Fruit fly (Drosophila melanogaster) whole organism, embryonic: ENCODE results near the gene dysc.
A peak's percentile ranks its signal among the peaks of the same experiment; 100 is the strongest.

Source experiments
- Abd-B ChIP-seq: fragments of 200-800 bp; sonication (Bioruptor generic); optimal IDR thresholded peaks from 2 replicates; lab custom pipeline; 2018; ENCODE audit warnings: missing biosample characterization, mild to moderate bottlenecking, missing genetic modification characterization, moderate library complexity
- B-H1 ChIP-seq: fragments of 200-800 bp; sonication (Bioruptor generic); IDR thresholded peaks from 3 replicates; pipeline ENCODE4 v1.3.6; 2022; ENCODE audit warnings: missing biosample characterization, missing genetic modification characterization
- CG10431 ChIP-seq: fragments of 200-800 bp; sonication (Bioruptor generic); optimal IDR thresholded peaks from 3 replicates; lab custom pipeline; 2018; ENCODE audit warnings: missing biosample characterization, mild to moderate bottlenecking, missing genetic modification characterization
- CG10543 ChIP-seq: fragments of 200-800 bp; sonication (Bioruptor generic); optimal IDR thresholded peaks from 3 replicates; lab custom pipeline; 2017; ENCODE audit warnings: missing biosample characterization, mild to moderate bottlenecking, missing genetic modification characterization, moderate library complexity
- CG11093 ChIP-seq: fragments of 200-800 bp; sonication (Bioruptor generic); IDR thresholded peaks from 3 replicates; pipeline ENCODE4 v1.3.6; 2022; ENCODE audit warnings: missing biosample characterization, missing genetic modification characterization
- CG11398 ChIP-seq: fragments of 200-800 bp; sonication (Bioruptor generic); optimal IDR thresholded peaks from 2 replicates; lab custom pipeline; 2016; ENCODE audit warnings: missing biosample characterization, missing genetic modification characterization
- CG1233 ChIP-seq: fragments of 200-800 bp; sonication (Bioruptor generic); optimal IDR thresholded peaks from 4 replicates; lab custom pipeline; 2018; ENCODE audit warnings: missing biosample characterization, mild to moderate bottlenecking, missing genetic modification characterization
- CG12659 ChIP-seq: fragments of 200-800 bp; sonication (Bioruptor generic); optimal IDR thresholded peaks from 3 replicates; lab custom pipeline; 2017; ENCODE audit warnings: mild to moderate bottlenecking, missing biosample characterization, missing genetic modification reagents, missing genetic modification characterization
- CG13296 ChIP-seq: fragments of 200-800 bp; sonication (Bioruptor generic); optimal IDR thresholded peaks from 3 replicates; lab custom pipeline; 2018; ENCODE audit warnings: missing biosample characterization, mild to moderate bottlenecking, missing genetic modification characterization
- CG14860 ChIP-seq: fragments of 200-800 bp; sonication (Bioruptor generic); IDR thresholded peaks from 3 replicates; pipeline ENCODE4 v1.3.6; 2022; ENCODE audit warnings: missing biosample characterization, missing genetic modification characterization; ENCODE audit not compliant: partially characterized antibody
- CG1602 ChIP-seq: fragments of 200-800 bp; sonication (Bioruptor generic); optimal IDR thresholded peaks from 3 replicates; lab custom pipeline; 2016; ENCODE audit warnings: missing biosample characterization, missing genetic modification characterization
- CG17361 ChIP-seq: fragments of 200-800 bp; sonication (Bioruptor generic); IDR thresholded peaks from 3 replicates; pipeline ENCODE4 v1.3.6; 2022; ENCODE audit warnings: missing biosample characterization, missing genetic modification characterization
- CG17802 ChIP-seq: fragments of 200-800 bp; sonication (Bioruptor generic); optimal IDR thresholded peaks from 2 replicates; lab custom pipeline; 2018; ENCODE audit warnings: missing biosample characterization, mild to moderate bottlenecking, missing genetic modification characterization, moderate library complexity
- CG1792 ChIP-seq: fragments of 200-800 bp; sonication (Bioruptor generic); optimal IDR thresholded peaks from 2 replicates; lab custom pipeline; 2016; ENCODE audit warnings: missing biosample characterization, missing genetic modification characterization
- CG2889 ChIP-seq: fragments of 200-800 bp; sonication (Bioruptor generic); IDR thresholded peaks from 3 replicates; pipeline ENCODE4 v1.3.6; 2022; ENCODE audit warnings: missing biosample characterization, missing genetic modification characterization
- CG3407 ChIP-seq: fragments of 200-800 bp; sonication (Bioruptor generic); optimal IDR thresholded peaks from 2 replicates; lab custom pipeline; 2018; ENCODE audit warnings: missing biosample characterization, mild to moderate bottlenecking, missing genetic modification characterization
- CG6791 ChIP-seq: fragments of 200-800 bp; sonication (Bioruptor generic); IDR thresholded peaks from 3 replicates; pipeline ENCODE4 v1.3.6; 2022; ENCODE audit warnings: missing biosample characterization, missing genetic modification characterization; ENCODE audit not compliant: partially characterized antibody
- CG7556 ChIP-seq: fragments of 200-800 bp; sonication (Bioruptor generic); optimal IDR thresholded peaks from 2 replicates; lab custom pipeline; 2017; ENCODE audit warnings: missing biosample characterization, mild to moderate bottlenecking, missing genetic modification characterization
- CG7786 ChIP-seq: fragments of 200-800 bp; sonication (Bioruptor generic); optimal IDR thresholded peaks from 2 replicates; lab custom pipeline; 2016; ENCODE audit warnings: missing biosample characterization, missing genetic modification characterization
- CG8089 ChIP-seq: fragments of 200-800 bp; sonication (Bioruptor generic); optimal IDR thresholded peaks from 3 replicates; lab custom pipeline; 2016; ENCODE audit warnings: missing biosample characterization, missing genetic modification characterization
- CG8281 ChIP-seq: fragments of 200-800 bp; sonication (Bioruptor generic); optimal IDR thresholded peaks from 2 replicates; lab custom pipeline; 2018; ENCODE audit warnings: missing biosample characterization, mild to moderate bottlenecking, missing genetic modification characterization, moderate library complexity
- CG9727 ChIP-seq: fragments of 200-800 bp; sonication (Bioruptor generic); optimal IDR thresholded peaks from 3 replicates; lab custom pipeline; 2017; ENCODE audit warnings: missing biosample characterization, mild to moderate bottlenecking, missing genetic modification characterization
- Camta ChIP-seq: fragments of 200-800 bp; sonication (Bioruptor generic); optimal IDR thresholded peaks from 2 replicates; lab custom pipeline; 2016; ENCODE audit warnings: missing biosample characterization, missing genetic modification characterization
- Chrac-16 ChIP-seq: fragments of 200-800 bp; sonication (Bioruptor generic); optimal IDR thresholded peaks from 3 replicates; lab custom pipeline; 2016; ENCODE audit warnings: missing biosample characterization, missing genetic modification characterization
- Dad ChIP-seq: fragments of 200-800 bp; sonication (Bioruptor generic); optimal IDR thresholded peaks from 3 replicates; lab custom pipeline; 2016; ENCODE audit warnings: missing biosample characterization, missing genetic modification characterization
- Eip74EF ChIP-seq, 2 experiments: fragments of 200-800 bp in 1 of 2; fragments of >200 bp in 1 of 2; sonication (Bioruptor generic) in 1 of 2; optimal IDR thresholded peaks; 2 replicates each; lab custom pipeline; 2017 to 2019; ENCODE audit warnings: missing biosample characterization in 2 of 2, missing genetic modification characterization in 2 of 2, mild to moderate bottlenecking in 1 of 2, moderate library complexity in 1 of 2
- Fer3 ChIP-seq: fragments of 200-800 bp; sonication (Bioruptor generic); optimal IDR thresholded peaks from 2 replicates; lab custom pipeline; 2018; ENCODE audit warnings: missing biosample characterization, mild to moderate bottlenecking, missing genetic modification characterization, moderate library complexity
- H2.0 ChIP-seq: fragments of 200-800 bp; sonication (Bioruptor generic); IDR thresholded peaks from 2 replicates; pipeline ENCODE4 v1.3.6; 2022; ENCODE audit warnings: missing biosample characterization, missing genetic modification characterization
- HLH4C ChIP-seq: fragments of 200-800 bp; sonication (Bioruptor generic); IDR thresholded peaks from 3 replicates; pipeline ENCODE4 v1.3.6; 2022; ENCODE audit warnings: missing biosample characterization, missing genetic modification characterization; ENCODE audit not compliant: partially characterized antibody
- NC2β ChIP-seq: fragments of 200-800 bp; sonication (Bioruptor generic); optimal IDR thresholded peaks from 2 replicates; lab custom pipeline; 2016; ENCODE audit warnings: missing biosample characterization, missing genetic modification characterization
- Oaz ChIP-seq: fragments of 200-800 bp; sonication (Bioruptor generic); IDR thresholded peaks from 2 replicates; pipeline ENCODE4 v1.3.6; 2022; ENCODE audit warnings: missing biosample characterization, missing genetic modification characterization
- Sox102F ChIP-seq: fragments of 200-800 bp; sonication (Bioruptor generic); optimal IDR thresholded peaks from 2 replicates; lab custom pipeline; 2018; ENCODE audit warnings: missing biosample characterization, mild to moderate bottlenecking, missing genetic modification characterization, moderate library complexity
- Usf ChIP-seq: fragments of 200-800 bp; sonication (Bioruptor generic); optimal IDR thresholded peaks from 2 replicates; lab custom pipeline; 2017; ENCODE audit warnings: missing genotype, missing biosample characterization, missing genetic modification characterization
- bab2 ChIP-seq: fragments of 200-800 bp; sonication (Bioruptor generic); optimal IDR thresholded peaks from 2 replicates; lab custom pipeline; 2016; ENCODE audit warnings: missing biosample characterization, missing genetic modification characterization
- chm ChIP-seq: fragments of 200-800 bp; sonication (Bioruptor generic); IDR thresholded peaks from 2 replicates; pipeline ENCODE4 v1.3.6; 2022; ENCODE audit warnings: missing biosample characterization, missing genetic modification characterization
- corto ChIP-seq: fragments of 200-800 bp; sonication (Bioruptor generic); optimal IDR thresholded peaks from 2 replicates; lab custom pipeline; 2016; ENCODE audit warnings: missing biosample characterization, mild to moderate bottlenecking, missing genetic modification characterization, moderate library complexity
- dimm ChIP-seq: fragments of 200-800 bp; sonication (Bioruptor generic); IDR thresholded peaks from 2 replicates; pipeline ENCODE4 v1.3.6; 2022; ENCODE audit warnings: missing biosample characterization, missing genetic modification characterization
- dm ChIP-seq: fragments of 200-800 bp; sonication (Bioruptor generic); optimal IDR thresholded peaks from 3 replicates; lab custom pipeline; 2016; ENCODE audit warnings: missing biosample characterization, missing genetic modification characterization
- dpn ChIP-seq, 2 experiments: fragments of 200-800 bp; sonication (Bioruptor generic); optimal IDR thresholded peaks; 3 replicates each; lab custom pipeline; 2016; ENCODE audit warnings: missing biosample characterization in 2 of 2, missing genetic modification characterization in 2 of 2
- ftz-f1 ChIP-seq: fragments of 200-800 bp; sonication (Bioruptor generic); optimal IDR thresholded peaks from 2 replicates; lab custom pipeline; 2016; ENCODE audit warnings: missing biosample characterization, missing genetic modification characterization
- fu2 ChIP-seq: fragments of 200-800 bp; sonication (Bioruptor generic); optimal IDR thresholded peaks from 2 replicates; lab custom pipeline; 2016; ENCODE audit warnings: missing biosample characterization, missing genetic modification characterization
- grau ChIP-seq: fragments of 200-800 bp; optimal IDR thresholded peaks from 3 replicates; lab custom pipeline; 2019; ENCODE audit warnings: missing biosample characterization, mild to moderate bottlenecking, missing genetic modification characterization, moderate library complexity
- kni ChIP-seq: fragments of 200-800 bp; sonication (Bioruptor generic); optimal IDR thresholded peaks from 3 replicates; lab custom pipeline; 2017; ENCODE audit warnings: mild to moderate bottlenecking, missing biosample characterization, missing genetic modification reagents, missing genetic modification characterization
- luna ChIP-seq: fragments of 200-800 bp; sonication (Bioruptor generic); optimal IDR thresholded peaks from 2 replicates; lab custom pipeline; 2016; ENCODE audit warnings: missing biosample characterization, missing genetic modification characterization
- nmo ChIP-seq: fragments of 200-800 bp; sonication (Bioruptor generic); optimal IDR thresholded peaks from 2 replicates; lab custom pipeline; 2018; ENCODE audit warnings: missing biosample characterization, mild to moderate bottlenecking, missing genetic modification characterization, moderate library complexity
- oc ChIP-seq: fragments of 200-800 bp; sonication (Bioruptor generic); optimal IDR thresholded peaks from 2 replicates; lab custom pipeline; 2018; ENCODE audit warnings: missing biosample characterization, mild to moderate bottlenecking, missing genetic modification characterization, moderate library complexity
- repo ChIP-seq: fragments of 200-800 bp; sonication (Bioruptor generic); optimal IDR thresholded peaks from 2 replicates; lab custom pipeline; 2016; ENCODE audit warnings: missing biosample characterization, missing genetic modification characterization
- sisA ChIP-seq: fragments of 200-800 bp; sonication (Bioruptor generic); IDR thresholded peaks from 2 replicates; pipeline ENCODE4 v1.3.6; 2022; ENCODE audit warnings: missing biosample characterization, missing genetic modification characterization
- tup ChIP-seq: fragments of 200-800 bp; sonication (Bioruptor generic); optimal IDR thresholded peaks from 2 replicates; lab custom pipeline; 2016; ENCODE audit warnings: missing biosample characterization, mild to moderate bottlenecking, missing genetic modification characterization, moderate library complexity

Gene dysc

DNA sequence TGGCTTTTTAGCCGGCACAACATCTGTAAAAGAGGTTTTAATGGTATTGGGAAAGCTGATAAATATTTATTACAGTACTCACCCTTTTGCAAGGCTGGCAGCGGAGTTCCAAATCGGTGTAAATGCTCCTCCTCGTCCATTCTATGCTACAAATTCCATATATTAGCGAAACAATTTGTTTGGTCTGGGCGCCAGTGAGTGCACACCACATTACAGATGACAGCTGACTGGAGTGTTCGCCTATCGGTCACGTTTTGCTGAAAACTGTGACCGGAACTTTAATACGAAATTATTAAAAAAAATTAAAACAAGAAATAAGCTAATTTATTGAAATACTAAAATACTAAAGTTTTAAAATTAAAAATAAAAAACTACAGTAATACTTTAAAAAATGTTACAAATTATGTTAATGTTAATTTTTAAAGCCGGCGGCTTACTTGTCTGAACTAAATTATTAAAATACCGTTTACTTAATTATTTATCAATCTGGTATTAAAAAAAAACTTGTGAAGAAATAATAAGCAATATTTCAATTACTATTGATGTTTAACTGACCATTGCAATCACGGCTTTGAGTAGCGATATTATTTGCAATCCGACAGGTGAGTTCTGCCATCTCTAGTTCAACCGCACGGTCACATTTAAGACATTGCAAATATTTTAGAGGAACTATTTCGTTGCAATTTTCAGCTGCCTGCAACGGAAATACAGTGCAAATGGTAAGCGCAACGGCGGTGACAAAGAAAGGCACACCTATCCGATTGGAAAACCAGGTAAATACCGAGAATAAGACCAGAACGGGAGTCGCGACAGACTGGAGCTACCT, 25.9 kb upstream of the dysc start, which contains the start of the genes CG8833 and DCTN1-p150 (continued):
- no peak for TF ChIP-seq CG10543
- peak; percentile 42 to 51 for TF ChIP-seq dpn (GFP tag; optimal IDR thresholded peaks at IDR 0.05; lab: Kevin White, UChicago)
- TF ChIP-seq Fer3 (tag; lab: Kevin White, UChicago), result no peak
- TF ChIP-seq CG7556 (GFP tag; lab: Kevin White, UChicago), result peak; percentile 20
- no peak for TF ChIP-seq Eip74EF (GFP tag; optimal IDR thresholded peaks at IDR 0.05; lab: Kevin White, UChicago)
- no peak for TF ChIP-seq NC2β (GFP tag; lab: Kevin White, UChicago)
- no peak for TF ChIP-seq dimm (GFP tag; lab: Robert Waterston, UW)
- TF ChIP-seq corto (GFP tag; lab: Kevin White, UChicago), result no peak
- peak; percentile 29; the same call in 1 of the 2 replicates for TF ChIP-seq sisA (GFP tag; lab: Robert Waterston, UW)
- no peak for TF ChIP-seq Sox102F (GFP tag; lab: Kevin White, UChicago)
- TF ChIP-seq CG9727 (GFP tag; lab: Kevin White, UChicago), result peak; percentile 47
- TF ChIP-seq HLH4C (GFP tag; lab: Robert Waterston, UW), result no peak
- peak; percentile 42 for TF ChIP-seq fu2 (GFP tag; lab: Kevin White, UChicago)
- no peak for TF ChIP-seq Dad (GFP tag; lab: Kevin White, UChicago)
- no peak for TF ChIP-seq luna (GFP tag; lab: Kevin White, UChicago)
- peak; percentile 62 for TF ChIP-seq CG12659 (GFP tag; lab: Kevin White, UChicago)
- no peak for TF ChIP-seq CG11398 (GFP tag; lab: Kevin White, UChicago)
- TF ChIP-seq CG1602, result peak; percentile 44
- peak; percentile 51 for TF ChIP-seq CG7786 (GFP tag; lab: Kevin White, UChicago)
- TF ChIP-seq dm (GFP tag; lab: Kevin White, UChicago), result no peak
- TF ChIP-seq nmo (GFP tag; lab: Kevin White, UChicago), result peak; percentile 67
- no peak for TF ChIP-seq Oaz
- TF ChIP-seq oc (tag; lab: Kevin White, UChicago), result no peak
- TF ChIP-seq CG17802 (tag; lab: Kevin White, UChicago), result no peak
- TF ChIP-seq repo (GFP tag; lab: Kevin White, UChicago), result no peak
- TF ChIP-seq H2.0, result no peak
- TF ChIP-seq CG10431 (GFP tag; lab: Kevin White, UChicago), result no peak
- TF ChIP-seq CG17361, result peak; percentile 72
- peak; percentile 47 for TF ChIP-seq grau
- no peak; the same call in 2 of the 3 replicates for TF ChIP-seq B-H1 (GFP tag; lab: Robert Waterston, UW)
- no peak for TF ChIP-seq CG11093
- TF ChIP-seq Usf, result no peak
- no peak for TF ChIP-seq CG6791 (GFP tag; lab: Robert Waterston, UW)
- no peak for TF ChIP-seq tup
- TF ChIP-seq CG1233 (GFP tag; lab: Kevin White, UChicago), result no peak
- peak; percentile 19 for TF ChIP-seq Camta (GFP tag; lab: Kevin White, UChicago)
- TF ChIP-seq CG8089 (GFP tag; lab: Kevin White, UChicago), result no peak
- no peak for TF ChIP-seq CG3407 (GFP tag; lab: Kevin White, UChicago)
- TF ChIP-seq Abd-B, result peak; percentile 56
- TF ChIP-seq bab2, result peak; percentile 33
- TF ChIP-seq chm (GFP tag; lab: Robert Waterston, UW), result no peak
- TF ChIP-seq CG13296 (GFP tag; lab: Kevin White, UChicago), result no peak
- TF ChIP-seq kni, result no peak
- TF ChIP-seq CG1792 (GFP tag; lab: Kevin White, UChicago), result no peak
- peak; percentile 63 for TF ChIP-seq Chrac-16 (GFP tag; lab: Kevin White, UChicago)
- peak; percentile 33; the same call in 1 of the 3 replicates for TF ChIP-seq CG14860 (GFP tag; lab: Robert Waterston, UW)
- TF ChIP-seq CG2889 (GFP tag; lab: Robert Waterston, UW), result no peak
- no peak for TF ChIP-seq CG8281 (tag; lab: Kevin White, UChicago)
- TF ChIP-seq ftz-f1 (GFP tag; lab: Kevin White, UChicago), result no peak
